Worm (Caenorhabditis elegans) whole organism, midembryonic: ENCODE results near the gene srsx-15.

ENCODE experiments used
- T22C8.4 ChIP-seq: fragments of 200-800 bp; sonication (Bioruptor generic); IDR thresholded peaks from 2 replicates; pipeline ENCODE4 v1.3.6; 2022; ENCODE audit warnings: missing genetic modification characterization, missing compliant biosample characterization
- cog-1 ChIP-seq: sonication (generic microtip); optimal IDR thresholded peaks from 2 replicates; lab custom pipeline; 2016; ENCODE audit warnings: missing genetic modification characterization, missing compliant biosample characterization
- flt-1 ChIP-seq: fragments of 200-800 bp; sonication (Bioruptor generic); IDR thresholded peaks from 2 replicates; pipeline ENCODE4 v1.3.6; 2022; ENCODE audit warnings: missing genetic modification characterization, missing compliant biosample characterization
- med-1 ChIP-seq: sonication (generic microtip); optimal IDR thresholded peaks from 2 replicates; lab custom pipeline; 2017; ENCODE audit warnings: missing genetic modification characterization, mild to moderate bottlenecking, missing compliant biosample characterization, antibody characterized with exemption, missing genetic modification reagents; ENCODE audit not compliant: insufficient read depth
- ref-1 ChIP-seq: fragments of 200-800 bp; sonication (Bioruptor generic); conservative IDR thresholded peaks from 2 replicates; pipeline ENCODE4 v1.3.6; 2022; ENCODE audit warnings: missing genetic modification reagents, missing genetic modification characterization, missing compliant biosample characterization
- tab-1 ChIP-seq: fragments of 200-800 bp; sonication (Bioruptor generic); IDR thresholded peaks from 2 replicates; pipeline ENCODE4 v1.3.6; 2022; ENCODE audit warnings: missing genetic modification characterization, missing compliant biosample characterization
- ztf-23 ChIP-seq: fragments of 200-800 bp; sonication (Bioruptor generic); IDR thresholded peaks from 2 replicates; pipeline ENCODE4 v1.3.6; 2022; ENCODE audit warnings: missing genetic modification reagents, missing genetic modification characterization, missing compliant biosample characterization

- TF ChIP-seq tab-1 (GFP tag; lab: Robert Waterston, UW): no peak
- TF ChIP-seq flt-1 (GFP tag; lab: Robert Waterston, UW): no peak
- TF ChIP-seq med-1 (GFP tag; lab: Kevin White, UChicago): no peak
- TF ChIP-seq ref-1 (GFP tag; lab: Robert Waterston, UW): no peak
- TF ChIP-seq T22C8.4: no peak
- TF ChIP-seq ztf-23: no peak
- TF ChIP-seq cog-1 (tag; lab: Kevin White, UChicago): no peak
Observed at ce11 chrIV:5591134-5591533, 32.5 kb downstream of the srsx-15 start.
